Worm (Caenorhabditis elegans) whole organism, L1 larva: Measurements from ENCODE around the gene Y49F6B.20.

Experiments
- C04F5.9 ChIP-seq: sonication (generic microtip); optimal IDR thresholded peaks from 2 replicates; lab custom pipeline; 2016; ENCODE audit warnings: missing genetic modification characterization, missing compliant biosample characterization
- C34B4.2 ChIP-seq: sonication (generic microtip); optimal IDR thresholded peaks from 2 replicates; lab custom pipeline; 2017; ENCODE audit warnings: mild to moderate bottlenecking, missing genetic modification characterization, missing compliant biosample characterization
- Y116A8C.19 ChIP-seq: sonication (generic microtip); optimal IDR thresholded peaks from 2 replicates; lab custom pipeline; 2016; ENCODE audit warnings: missing compliant biosample characterization, missing genetic modification characterization, borderline replicate concordance
- aha-1 ChIP-seq: fragments of 150-350 bp; optimal IDR thresholded peaks from 2 replicates; lab custom pipeline; 2014; ENCODE audit warnings: missing biosample characterization, missing genetic modification characterization
- blmp-1 ChIP-seq: fragments of 150-350 bp; optimal IDR thresholded peaks from 2 replicates; lab custom pipeline; 2014; ENCODE audit warnings: missing biosample characterization, missing genetic modification characterization
- ceh-63 ChIP-seq: fragments of 200-800 bp; sonication (Bioruptor generic); optimal IDR thresholded peaks from 2 replicates; lab custom pipeline; 2018; ENCODE audit warnings: mild to moderate bottlenecking, missing genetic modification characterization, missing compliant biosample characterization
- dsc-1 ChIP-seq: sonication (generic microtip); optimal IDR thresholded peaks from 2 replicates; lab custom pipeline; 2016; ENCODE audit warnings: mild to moderate bottlenecking, missing genetic modification characterization, missing compliant biosample characterization
- elt-2 ChIP-seq: sonication (generic microtip); optimal IDR thresholded peaks from 2 replicates; lab custom pipeline; 2016; ENCODE audit warnings: missing genetic modification characterization, mild to moderate bottlenecking, inconsistent platforms, missing compliant biosample characterization, missing genetic modification reagents
- ets-5 ChIP-seq: fragments of 200-800 bp; sonication (Bioruptor generic); IDR thresholded peaks from 2 replicates; pipeline ENCODE4 v1.3.6; 2022; ENCODE audit warnings: missing genetic modification characterization, missing compliant biosample characterization
- grh-1 ChIP-seq: fragments of 200-800 bp; sonication (Bioruptor generic); IDR thresholded peaks from 2 replicates; pipeline ENCODE4 v1.3.6; 2022; ENCODE audit warnings: missing genetic modification reagents, missing genetic modification characterization, missing compliant biosample characterization
- hlh-4 ChIP-seq: sonication (generic microtip); optimal IDR thresholded peaks from 2 replicates; lab custom pipeline; 2016; ENCODE audit warnings: mild to moderate bottlenecking, missing genetic modification characterization, missing compliant biosample characterization
- jun-1 ChIP-seq: fragments of 150-350 bp; optimal IDR thresholded peaks from 2 replicates; lab custom pipeline; 2014; ENCODE audit warnings: missing biosample characterization, missing genetic modification reagents, missing genetic modification characterization
- lin-39 ChIP-seq: fragments of 150-350 bp; optimal IDR thresholded peaks from 2 replicates; lab custom pipeline; 2014; ENCODE audit warnings: missing biosample characterization, missing genetic modification reagents, missing genetic modification characterization
- lir-3 ChIP-seq: sonication (generic microtip); optimal IDR thresholded peaks from 2 replicates; lab custom pipeline; 2016; ENCODE audit warnings: mild to moderate bottlenecking, missing genetic modification characterization, moderate library complexity, missing compliant biosample characterization; ENCODE audit not compliant: poor library complexity
- mdl-1 ChIP-seq, 2 experiments: fragments of 150-350 bp; optimal IDR thresholded peaks; 2 replicates each; lab custom pipeline; 2014 to 2017; ENCODE audit warnings: missing biosample characterization in 2 of 2, missing genetic modification characterization in 2 of 2, inconsistent platforms in 1 of 2
- nhr-11 ChIP-seq: fragments of 150-350 bp; optimal IDR thresholded peaks from 2 replicates; lab custom pipeline; 2014; ENCODE audit warnings: missing biosample characterization, missing genetic modification characterization
- nhr-12 ChIP-seq: sonication (generic microtip); optimal IDR thresholded peaks from 2 replicates; lab custom pipeline; 2017; ENCODE audit warnings: missing biosample characterization, missing genetic modification characterization
- nhr-47 ChIP-seq: sonication (generic microtip); optimal IDR thresholded peaks from 2 replicates; lab custom pipeline; 2016; ENCODE audit warnings: mild to moderate bottlenecking, missing genetic modification characterization, moderate library complexity, missing compliant biosample characterization
- nhr-76 ChIP-seq: sonication (generic microtip); optimal IDR thresholded peaks from 2 replicates; lab custom pipeline; 2017; ENCODE audit warnings: missing biosample characterization, missing genetic modification characterization
- nhr-77 ChIP-seq: fragments of 150-350 bp; optimal IDR thresholded peaks from 2 replicates; lab custom pipeline; 2014; ENCODE audit warnings: missing biosample characterization, missing genetic modification characterization
- nhr-90 ChIP-seq: sonication (generic microtip); optimal IDR thresholded peaks from 2 replicates; lab custom pipeline; 2016; ENCODE audit warnings: mild to moderate bottlenecking, missing genetic modification characterization, missing compliant biosample characterization; ENCODE audit not compliant: poor library complexity
- pax-3 ChIP-seq: fragments of 200-800 bp; sonication (Bioruptor generic); optimal IDR thresholded peaks from 2 replicates; lab custom pipeline; 2018; ENCODE audit warnings: mild to moderate bottlenecking, missing genetic modification characterization, moderate library complexity, missing compliant biosample characterization
- snpc-4 ChIP-seq: fragments of 150-350 bp; optimal IDR thresholded peaks from 2 replicates; lab custom pipeline; 2014; ENCODE audit warnings: missing biosample characterization, missing genetic modification characterization
- sox-4 ChIP-seq: sonication (generic microtip); optimal IDR thresholded peaks from 2 replicates; lab custom pipeline; 2016; ENCODE audit warnings: missing genetic modification characterization, missing compliant biosample characterization
- sptf-1 ChIP-seq: fragments of 150-350 bp; optimal IDR thresholded peaks from 2 replicates; lab custom pipeline; 2014; ENCODE audit warnings: missing biosample characterization, missing genetic modification characterization
- tlp-1 ChIP-seq: fragments of 150-350 bp; optimal IDR thresholded peaks from 2 replicates; lab custom pipeline; 2014; ENCODE audit warnings: missing biosample characterization, missing genetic modification characterization
- unc-62 ChIP-seq: fragments of 150-350 bp; optimal IDR thresholded peaks from 2 replicates; lab custom pipeline; 2014; ENCODE audit warnings: missing biosample characterization, missing genetic modification reagents, missing genetic modification characterization
- unc-98 ChIP-seq: fragments of 200-800 bp; sonication (Bioruptor generic); IDR thresholded peaks from 2 replicates; pipeline ENCODE4 v1.3.6; 2022; ENCODE audit warnings: missing genetic modification characterization, missing compliant biosample characterization
- xbp-1 ChIP-seq: sonication (generic microtip); optimal IDR thresholded peaks from 2 replicates; lab custom pipeline; 2016; ENCODE audit warnings: missing genetic modification characterization, missing compliant biosample characterization
- zag-1 ChIP-seq: fragments of 150-350 bp; optimal IDR thresholded peaks from 2 replicates; lab custom pipeline; 2014; ENCODE audit warnings: missing biosample characterization, missing genetic modification characterization
- ztf-4 ChIP-seq: fragments of 150-350 bp; optimal IDR thresholded peaks from 2 replicates; lab custom pipeline; 2014; ENCODE audit warnings: missing biosample characterization, missing genetic modification characterization

Y49F6B.20 gene

ce11 chrII:3444280-3444679 lies 26.2 kb downstream of the Y49F6B.20 start, which contains the start of gene C16C8.4:
TSS of gene C16C8.4 (minus strand) at chrII:3444380.
- TF ChIP-seq sptf-1 (tag; lab: Kevin White, UChicago), result no peak
- no peak for TF ChIP-seq nhr-11 (tag; lab: Kevin White, UChicago)
- TF ChIP-seq sox-4 (tag; lab: Kevin White, UChicago), result no peak
- no peak for TF ChIP-seq lir-3
- no peak for TF ChIP-seq nhr-76 (tag; lab: Kevin White, UChicago)
- no peak for TF ChIP-seq unc-62 (GFP tag; lab: Kevin White, UChicago)
- no peak for TF ChIP-seq aha-1 (tag; lab: Kevin White, UChicago)
- TF ChIP-seq nhr-12 (tag; lab: Kevin White, UChicago), result no peak
- TF ChIP-seq xbp-1 (tag; lab: Kevin White, UChicago), result no peak
- no peak for TF ChIP-seq grh-1 (GFP tag; lab: Robert Waterston, UW)
- no peak for TF ChIP-seq pax-3 (tag; lab: Kevin White, UChicago)

- TF ChIP-seq nhr-90 (tag; lab: Kevin White, UChicago), result no peak
These were observed 27.3 kb downstream of the Y49F6B.20 start, which contains the start of gene C16C8.22 for ce11 chrII:3443154-3443553. TSS of gene C16C8.22 (minus strand) at chrII:3443254.

- TF ChIP-seq tlp-1 (tag; lab: Kevin White, UChicago), result no peak
- no peak for TF ChIP-seq C34B4.2
- TF ChIP-seq nhr-90 (tag; lab: Kevin White, UChicago), result no peak
- TF ChIP-seq nhr-11 (tag; lab: Kevin White, UChicago), result no peak
- no peak for TF ChIP-seq aha-1 (tag; lab: Kevin White, UChicago)
- no peak for TF ChIP-seq ceh-63 (GFP tag; lab: Kevin White, UChicago)
- no peak for TF ChIP-seq sptf-1 (tag; lab: Kevin White, UChicago)
- TF ChIP-seq unc-98 (GFP tag; lab: Robert Waterston, UW), result no peak
- no peak for TF ChIP-seq elt-2 (tag; lab: Kevin White, UChicago)
- no peak for TF ChIP-seq sox-4 (tag; lab: Kevin White, UChicago)
- no peak for TF ChIP-seq blmp-1 (tag; lab: Kevin White, UChicago)
- no peak for TF ChIP-seq mdl-1 (tag; optimal IDR thresholded peaks at IDR 0.05; lab: Kevin White, UChicago)
These were observed 29.1 kb downstream of the Y49F6B.20 start, which contains the start of gene C16C8.27 for ce11 chrII:3441377-3441776. TSS of gene C16C8.27 (plus strand) at chrII:3441677.

- TF ChIP-seq jun-1 (tag; lab: Kevin White, UChicago) (no peak), sptf-1 (tag; lab: Kevin White, UChicago) (no peak), mdl-1 (tag; optimal IDR thresholded peaks at IDR 0.05; lab: Kevin White, UChicago) (no peak), nhr-77 (tag; lab: Kevin White, UChicago) (no peak)
These were observed 29.9 kb downstream of the Y49F6B.20 start, which contains the start of gene C16C8.17 for ce11 chrII:3440641-3440926. TSS of gene C16C8.17 (plus strand) at chrII:3440827.

- TF ChIP-seq tlp-1 (tag; lab: Kevin White, UChicago) (peak; percentile 57), nhr-47 (tag; lab: Kevin White, UChicago) (no peak), xbp-1 (tag; lab: Kevin White, UChicago) (no peak), snpc-4 (tag; lab: Kevin White, UChicago) (peak; percentile 59), dsc-1 (no peak), Y116A8C.19 (tag; lab: Kevin White, UChicago) (no peak), C04F5.9 (no peak), blmp-1 (tag; lab: Kevin White, UChicago) (no peak), hlh-4 (no peak), lin-39 (no peak), zag-1 (no peak), elt-2 (tag; lab: Kevin White, UChicago) (peak; percentile 86), ets-5 (GFP tag; lab: Robert Waterston, UW) (no peak), ztf-4 (tag; lab: Kevin White, UChicago) (no peak)
These were observed 30.4 kb downstream of the Y49F6B.20 start for ce11 chrII:3439842-3440640.
